Fruit fly (Drosophila melanogaster): Measurements from ENCODE around the gene Hsp60A.

dm6 chrX:11087384-11087783, 20.9 kb upstream of the Hsp60A start:
- TF ChIP-seq gt (GFP tag; IDR thresholded peaks at IDR 0.05) (no peak), Ada2b (GFP tag; IDR thresholded peaks at IDR 0.05) (no peak), her (GFP tag; optimal IDR thresholded peaks at IDR 0.05) (no peak), nau (GFP tag; optimal IDR thresholded peaks at IDR 0.05) (no peak), CG8944 (GFP tag; optimal IDR thresholded peaks at IDR 0.05) (no peak), CG17829 (tag; optimal IDR thresholded peaks at IDR 0.05) (no peak), Spps (tag; optimal IDR thresholded peaks at IDR 0.05) (no peak), hb (GFP tag; IDR thresholded peaks at IDR 0.05; ENCODE audit: partially characterized antibody) (no peak)
